Fruit fly (Drosophila melanogaster) whole organism, wandering third instar larva: ENCODE measurements around the gene orb.
A peak's percentile ranks its signal among the peaks of the same experiment; 100 is the strongest.

Experiments
- Abd-B ChIP-seq: fragments of >200 bp; optimal IDR thresholded peaks from 2 replicates; lab custom pipeline; 2017; ENCODE audit warnings: missing biosample characterization, missing genetic modification characterization
- CG32264 ChIP-seq: fragments of 200-800 bp; sonication (Bioruptor generic); optimal IDR thresholded peaks from 2 replicates; lab custom pipeline; 2016; ENCODE audit warnings: missing biosample characterization, missing genetic modification characterization
- CG9705 ChIP-seq: fragments of 200-800 bp; sonication (Bioruptor generic); optimal IDR thresholded peaks from 2 replicates; lab custom pipeline; 2018; ENCODE audit warnings: missing biosample characterization, mild to moderate bottlenecking, missing genetic modification characterization
- CrebA ChIP-seq: fragments of 200-800 bp; sonication (Bioruptor generic); optimal IDR thresholded peaks from 2 replicates; lab custom pipeline; 2016; ENCODE audit warnings: missing biosample characterization, mild to moderate bottlenecking, missing genetic modification characterization, borderline replicate concordance
- Dfd ChIP-seq: fragments of >200 bp; optimal IDR thresholded peaks from 2 replicates; lab custom pipeline; 2017; ENCODE audit warnings: missing biosample characterization, missing genetic modification characterization
- Dif ChIP-seq: fragments of 200-275, 200-300 bp; sonication (Bioruptor generic); optimal IDR thresholded peaks from 2 replicates; lab custom pipeline; 2018; ENCODE audit warnings: missing biosample characterization, missing genetic modification characterization; ENCODE audit not compliant: partially characterized antibody
- GATAd ChIP-seq: sonication (Bioruptor generic); optimal IDR thresholded peaks from 2 replicates; lab custom pipeline; 2016; ENCODE audit warnings: missing biosample characterization, missing genetic modification characterization
- HLH106 ChIP-seq: fragments of 200-800 bp; optimal IDR thresholded peaks from 3 replicates; lab custom pipeline; 2019; ENCODE audit warnings: missing biosample characterization, mild to moderate bottlenecking, missing genetic modification characterization, moderate library complexity
- Hnf4 ChIP-seq: fragments of 200-800 bp; sonication (Bioruptor generic); optimal IDR thresholded peaks from 2 replicates; lab custom pipeline; 2016; ENCODE audit warnings: missing biosample characterization, mild to moderate bottlenecking, missing genetic modification characterization
- Hr78 ChIP-seq: fragments of >200 bp; optimal IDR thresholded peaks from 2 replicates; lab custom pipeline; 2017; ENCODE audit warnings: missing biosample characterization, missing genetic modification characterization
- Hr83 ChIP-seq: fragments of 200-300 bp; sonication (Bioruptor generic); optimal IDR thresholded peaks from 2 replicates; lab custom pipeline; 2016; ENCODE audit warnings: missing biosample characterization, mild to moderate bottlenecking, missing genetic modification characterization, moderate library complexity; ENCODE audit not compliant: poor library complexity, severe bottlenecking
- Jra ChIP-seq: sonication (Bioruptor generic); optimal IDR thresholded peaks from 2 replicates; lab custom pipeline; 2016; ENCODE audit warnings: missing biosample characterization, missing genetic modification characterization
- Mio ChIP-seq: sonication (Bioruptor generic); optimal IDR thresholded peaks from 2 replicates; lab custom pipeline; 2016; ENCODE audit warnings: missing biosample characterization, missing genetic modification characterization
- Myc ChIP-seq: fragments of >200 bp; optimal IDR thresholded peaks from 2 replicates; lab custom pipeline; 2017
- N ChIP-seq: fragments of >200 bp; optimal IDR thresholded peaks from 2 replicates; lab custom pipeline; 2018; ENCODE audit warnings: missing biosample characterization, missing external identifiers, missing genetic modification characterization
- OdsH ChIP-seq: fragments of 200-800 bp; sonication (Bioruptor generic); optimal IDR thresholded peaks from 2 replicates; lab custom pipeline; 2016; ENCODE audit warnings: missing biosample characterization, mild to moderate bottlenecking, missing genetic modification characterization
- Rel ChIP-seq, 2 experiments: fragments of 200-800 bp; sonication (Bioruptor generic) in 1 of 2; optimal IDR thresholded peaks; 2 replicates in 1 of 2; 3 replicates in 1 of 2; lab custom pipeline; 2016 to 2019; ENCODE audit warnings: mild to moderate bottlenecking in 2 of 2, missing biosample characterization in 2 of 2, missing genetic modification characterization in 2 of 2, moderate library complexity in 1 of 2
- Sp1 ChIP-seq: fragments of 200-800 bp; sonication (Bioruptor generic); optimal IDR thresholded peaks from 3 replicates; lab custom pipeline; 2019; ENCODE audit warnings: missing biosample characterization, mild to moderate bottlenecking, missing genetic modification characterization, moderate library complexity
- Vsx2 ChIP-seq: fragments of 200-300, 225-300 bp; sonication (Bioruptor generic); optimal IDR thresholded peaks from 2 replicates; lab custom pipeline; 2018; ENCODE audit warnings: missing biosample characterization, missing genetic modification characterization; ENCODE audit not compliant: partially characterized antibody
- br ChIP-seq: fragments of 200-800 bp; sonication (Bioruptor generic); optimal IDR thresholded peaks from 2 replicates; lab custom pipeline; 2016; ENCODE audit warnings: missing biosample characterization, missing genetic modification characterization
- brk ChIP-seq: fragments of 200-800 bp; sonication (Bioruptor generic); optimal IDR thresholded peaks from 2 replicates; lab custom pipeline; 2016; ENCODE audit warnings: missing biosample characterization, mild to moderate bottlenecking, missing genetic modification characterization
- dl ChIP-seq, 2 experiments: fragments of 175-275, 200-275 bp in 1 of 2; fragments of 200-275 bp in 1 of 2; sonication (Bioruptor generic); optimal IDR thresholded peaks; lab custom pipeline; 2018; ENCODE audit warnings: mild to moderate bottlenecking in 2 of 2, missing biosample characterization in 2 of 2, missing genetic modification characterization in 2 of 2, moderate library complexity in 2 of 2; ENCODE audit not compliant: partially characterized antibody in 2 of 2, insufficient read depth in 1 of 2
- dmrt93B ChIP-seq: fragments of 200-800 bp; sonication (Bioruptor generic); optimal IDR thresholded peaks from 2 replicates; lab custom pipeline; 2018; ENCODE audit warnings: missing biosample characterization, mild to moderate bottlenecking, missing genetic modification characterization
- dsf ChIP-seq: sonication (Bioruptor generic); optimal IDR thresholded peaks from 2 replicates; lab custom pipeline; 2016; ENCODE audit warnings: missing biosample characterization, missing genetic modification characterization, borderline replicate concordance
- ey ChIP-seq: fragments of 200-800 bp; sonication (Bioruptor generic); optimal IDR thresholded peaks from 2 replicates; lab custom pipeline; 2016; ENCODE audit warnings: missing biosample characterization, missing genetic modification characterization
- foxo ChIP-seq, 2 experiments: fragments of 200-800 bp; sonication (Bioruptor generic); optimal IDR thresholded peaks; 2 replicates in 1 of 2; 3 replicates in 1 of 2; lab custom pipeline; 2016 to 2017; ENCODE audit warnings: missing biosample characterization in 2 of 2, missing genetic modification characterization in 2 of 2
- fru ChIP-seq: fragments of 200-800 bp; sonication (Bioruptor generic); optimal IDR thresholded peaks from 3 replicates; lab custom pipeline; 2016; ENCODE audit warnings: missing biosample characterization, mild to moderate bottlenecking, missing genetic modification characterization
- h ChIP-seq: fragments of 200-800 bp; sonication (Bioruptor generic); optimal IDR thresholded peaks from 3 replicates; lab custom pipeline; 2016; ENCODE audit warnings: missing biosample characterization, mild to moderate bottlenecking, missing genetic modification characterization
- jim ChIP-seq: fragments of 175-275, 200-325 bp; sonication (Bioruptor generic); optimal IDR thresholded peaks from 2 replicates; lab custom pipeline; 2016; ENCODE audit warnings: missing biosample characterization, mild to moderate bottlenecking, missing genetic modification characterization
- lola ChIP-seq: fragments of >200 bp; optimal IDR thresholded peaks from 2 replicates; lab custom pipeline; 2017; ENCODE audit warnings: missing biosample characterization, missing genetic modification characterization
- pan ChIP-seq: fragments of >200 bp; optimal IDR thresholded peaks from 2 replicates; lab custom pipeline; 2017
- psq ChIP-seq: fragments of 200-800 bp; sonication (Bioruptor generic); optimal IDR thresholded peaks from 3 replicates; lab custom pipeline; 2017; ENCODE audit warnings: missing biosample characterization, mild to moderate bottlenecking, missing genetic modification characterization, moderate library complexity
- rgr ChIP-seq: fragments of 200-800 bp; sonication (Bioruptor generic); optimal IDR thresholded peaks from 3 replicates; lab custom pipeline; 2016; ENCODE audit warnings: missing biosample characterization, mild to moderate bottlenecking, missing genetic modification characterization
- sage ChIP-seq: fragments of 200-800 bp; sonication (Bioruptor generic); optimal IDR thresholded peaks from 2 replicates; lab custom pipeline; 2016; ENCODE audit warnings: missing biosample characterization, mild to moderate bottlenecking, missing genetic modification characterization
- sv ChIP-seq: fragments of 200-800 bp; sonication (Bioruptor generic); optimal IDR thresholded peaks from 3 replicates; lab custom pipeline; 2016; ENCODE audit warnings: missing biosample characterization, missing genetic modification characterization
- tai ChIP-seq: sonication (Bioruptor generic); optimal IDR thresholded peaks from 2 replicates; lab custom pipeline; 2016; ENCODE audit warnings: missing biosample characterization, missing genetic modification characterization
- usp ChIP-seq: fragments of >200 bp; optimal IDR thresholded peaks from 2 replicates; lab custom pipeline; 2017; ENCODE audit warnings: missing biosample characterization, missing genetic modification characterization
- woc ChIP-seq: sonication (Bioruptor generic); optimal IDR thresholded peaks from 2 replicates; lab custom pipeline; 2016; ENCODE audit warnings: missing biosample characterization, mild to moderate bottlenecking, missing genetic modification characterization

Gene orb

dm6 chr3R:23280806-23281257 is at the start of gene orb, which contains the start of gene Cdc16:
Gene orb (minus strand): TSS chr3R:23280856.
Gene Cdc16 (plus strand): TSS chr3R:23281201.
- TF ChIP-seq ey (peak; percentile 79), fru (GFP tag; lab: Kevin White, UChicago) (peak; percentile 85), tai (GFP tag; lab: Kevin White, UChicago) (no peak), HLH106 (tag; lab: Kevin White, UChicago) (peak; percentile 91), dsf (GFP tag; lab: Kevin White, UChicago) (peak; percentile 64), Hnf4 (GFP tag; lab: Kevin White, UChicago) (no peak), GATAd (GFP tag; lab: Kevin White, UChicago) (peak; percentile 37), CrebA (no peak), CG9705 (GFP tag; lab: Kevin White, UChicago) (peak; percentile 80), Hr78 (GFP tag; lab: Kevin White, UChicago) (no peak), Abd-B (no peak), OdsH (peak; percentile 83), sv (GFP tag; lab: Kevin White, UChicago) (peak; percentile 83), Dif (no peak), Mio (GFP tag; lab: Kevin White, UChicago) (no peak), lola (GFP tag; lab: Kevin White, UChicago) (no peak), br (GFP tag; lab: Kevin White, UChicago) (no peak), pan (lab: Kevin White, UChicago) (no peak), Myc (lab: Kevin White, UChicago) (no peak), Rel (GFP tag; optimal IDR thresholded peaks at IDR 0.05; lab: Kevin White, UChicago) (peak; percentile 71), Rel (tag; optimal IDR thresholded peaks at IDR 0.05; lab: Kevin White, UChicago) (no peak), sage (GFP tag; lab: Kevin White, UChicago) (no peak), N (GFP tag; lab: Kevin White, UChicago) (no peak), foxo (GFP tag; optimal IDR thresholded peaks at IDR 0.05; lab: Kevin White, UChicago) (peak in 1 of 2 experiments; percentile 93), woc (no peak), h (GFP tag; lab: Kevin White, UChicago) (peak; percentile 88), jim (GFP tag; lab: Kevin White, UChicago) (peak; percentile 47), brk (GFP tag; lab: Kevin White, UChicago) (no peak), Jra (GFP tag; lab: Kevin White, UChicago) (peak; percentile 76), CG32264 (peak; percentile 1), Hr83 (GFP tag; lab: Kevin White, UChicago) (peak; percentile 95), rgr (GFP tag; lab: Kevin White, UChicago) (peak; percentile 92), Sp1 (GFP tag; lab: Kevin White, UChicago) (peak; percentile 87), psq (GFP tag; lab: Kevin White, UChicago) (peak; percentile 82), Dfd (no peak), Vsx2 (GFP tag; lab: Kevin White, UChicago) (no peak), dmrt93B (GFP tag; lab: Kevin White, UChicago) (peak; percentile 70), usp (GFP tag; lab: Kevin White, UChicago) (no peak)

DNA sequence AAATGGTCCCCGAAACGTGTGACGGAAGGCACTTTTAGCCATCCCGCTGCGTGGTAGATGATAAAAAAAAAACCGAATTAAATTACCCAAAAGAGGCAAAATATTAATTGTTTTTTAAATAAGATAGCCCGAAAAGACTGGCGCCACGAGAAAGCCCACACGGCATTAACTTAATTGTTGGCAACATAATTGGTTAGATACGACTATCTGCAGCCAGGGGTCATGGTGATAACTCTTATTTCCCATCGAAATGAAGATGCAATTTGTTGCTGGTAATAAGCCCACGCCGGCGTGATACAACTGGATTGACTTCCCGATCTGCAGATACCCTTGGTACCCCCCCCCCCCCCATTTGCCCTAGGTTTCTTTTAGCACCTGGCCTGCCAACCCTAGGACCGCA is 47.1 kb upstream of the orb start:
- peak; percentile 84 for TF ChIP-seq Dfd
- no peak for TF ChIP-seq Hr83 (GFP tag; lab: Kevin White, UChicago)
- TF ChIP-seq, all 38 proteins: peak for 1

DNA sequence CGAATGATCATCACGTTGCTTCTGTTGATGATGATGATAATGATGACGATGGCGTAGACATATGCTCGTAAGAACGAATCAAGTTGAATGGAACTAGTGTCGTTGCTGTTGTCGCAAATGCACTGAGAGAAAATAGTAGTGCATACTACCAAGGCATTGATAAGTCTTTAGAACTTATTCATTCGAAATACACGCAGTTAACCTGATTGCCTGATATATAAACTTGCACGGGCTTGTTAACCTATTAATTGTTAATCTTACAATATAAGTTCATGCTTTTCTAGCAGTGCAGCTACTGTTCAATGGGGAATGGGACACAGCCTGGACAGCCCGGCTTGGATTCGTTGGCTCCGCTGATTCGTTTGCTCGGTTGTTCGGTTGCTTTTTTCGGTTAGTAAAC is 45.6 kb upstream of the orb start:
- no peak for TF ChIP-seq Hr78 (GFP tag; lab: Kevin White, UChicago)
- TF ChIP-seq dmrt93B (GFP tag; lab: Kevin White, UChicago), result peak; percentile 21
- no peak for TF ChIP-seq CG32264
- peak; percentile 60 for TF ChIP-seq rgr (GFP tag; lab: Kevin White, UChicago)
- TF ChIP-seq psq (GFP tag; lab: Kevin White, UChicago), result peak; percentile 33
- TF ChIP-seq woc, result peak; percentile 43
- TF ChIP-seq fru (GFP tag; lab: Kevin White, UChicago), result peak; percentile 70
- TF ChIP-seq Hnf4 (GFP tag; lab: Kevin White, UChicago), result peak; percentile 36
- TF ChIP-seq Hr83 (GFP tag; lab: Kevin White, UChicago), result no peak
- no peak for TF ChIP-seq jim (GFP tag; lab: Kevin White, UChicago)
- TF ChIP-seq CG9705 (GFP tag; lab: Kevin White, UChicago), result no peak
- no peak for TF ChIP-seq CrebA
- TF ChIP-seq Dfd, result no peak
- peak; percentile 42 for TF ChIP-seq OdsH
- peak; percentile 87 for TF ChIP-seq sv (GFP tag; lab: Kevin White, UChicago)
- TF ChIP-seq Sp1 (GFP tag; lab: Kevin White, UChicago), result peak; percentile 19
- TF ChIP-seq Myc (lab: Kevin White, UChicago), result no peak
- no peak for TF ChIP-seq dl (GFP tag; optimal IDR thresholded peaks at IDR 0.05; lab: Kevin White, UChicago; ENCODE audit: insufficient read depth in 1 of 2, partially characterized antibody in 2 of 2)
- TF ChIP-seq Dif, result no peak
- no peak for TF ChIP-seq Abd-B
- TF ChIP-seq GATAd (GFP tag; lab: Kevin White, UChicago), result no peak
- TF ChIP-seq lola (GFP tag; lab: Kevin White, UChicago), result no peak
- TF ChIP-seq usp (GFP tag; lab: Kevin White, UChicago), result no peak
- peak; percentile 65 for TF ChIP-seq h (GFP tag; lab: Kevin White, UChicago)
- TF ChIP-seq HLH106 (tag; lab: Kevin White, UChicago), result peak; percentile 23
- no peak for TF ChIP-seq Vsx2 (GFP tag; lab: Kevin White, UChicago)
- no peak for TF ChIP-seq dsf (GFP tag; lab: Kevin White, UChicago)
- no peak for TF ChIP-seq Rel (GFP tag; optimal IDR thresholded peaks at IDR 0.05; lab: Kevin White, UChicago)
- no peak for TF ChIP-seq Rel (tag; optimal IDR thresholded peaks at IDR 0.05; lab: Kevin White, UChicago)
- TF ChIP-seq N (GFP tag; lab: Kevin White, UChicago), result no peak
- no peak for TF ChIP-seq Mio (GFP tag; lab: Kevin White, UChicago)
- TF ChIP-seq pan (lab: Kevin White, UChicago), result no peak
- no peak for TF ChIP-seq sage (GFP tag; lab: Kevin White, UChicago)
- peak; percentile 32 for TF ChIP-seq br (GFP tag; lab: Kevin White, UChicago)
- TF ChIP-seq ey, result peak; percentile 52
- no peak for TF ChIP-seq tai (GFP tag; lab: Kevin White, UChicago)
- peak in 1 of 2 experiments; percentile 63 for TF ChIP-seq foxo (GFP tag; optimal IDR thresholded peaks at IDR 0.05; lab: Kevin White, UChicago)
- no peak for TF ChIP-seq Jra (GFP tag; lab: Kevin White, UChicago)
- no peak for TF ChIP-seq brk (GFP tag; lab: Kevin White, UChicago)
